Fruit fly (Drosophila melanogaster): ENCODE data around the gene Cpr65Ay.

Cpr65Ay gene

dm6 chr3L:6124616-6125408 is 33.6 kb downstream of the Cpr65Ay start (continued):
- TF ChIP-seq bab2 (GFP tag; optimal IDR thresholded peaks at IDR 0.05) (peak; percentile 42), CG10321 (GFP tag; IDR thresholded peaks at IDR 0.05) (peak; percentile 56; the same call in 1 of the 2 replicates), Sry-β (GFP tag; optimal IDR thresholded peaks at IDR 0.05) (peak; percentile 62), run (tag; optimal IDR thresholded peaks at IDR 0.05) (no peak), her (GFP tag; optimal IDR thresholded peaks at IDR 0.05) (peak; percentile 64), CG5245 (GFP tag; optimal IDR thresholded peaks at IDR 0.05) (peak; percentile 69), Hmx (GFP tag; optimal IDR thresholded peaks at IDR 0.05) (no peak), Oli (tag; optimal IDR thresholded peaks at IDR 0.05) (peak; percentile 40), HLHmδ (GFP tag; optimal IDR thresholded peaks at IDR 0.05) (peak; percentile 97), sr (GFP tag; IDR thresholded peaks at IDR 0.05) (peak; percentile 93), Trl (optimal IDR thresholded peaks at IDR 0.05) (no peak), Trl (GFP tag; optimal IDR thresholded peaks at IDR 0.05) (peak; percentile 71), corto (GFP tag; optimal IDR thresholded peaks at IDR 0.05) (no peak), CG6689 (GFP tag; IDR thresholded peaks at IDR 0.05) (peak; percentile 66), bigmax (GFP tag; optimal IDR thresholded peaks at IDR 0.05) (peak; percentile 68), danr (GFP tag; IDR thresholded peaks at IDR 0.05) (peak; percentile 41; the same call in 1 of the 2 replicates), Xrp1 (GFP tag; IDR thresholded peaks at IDR 0.05) (peak; percentile 41), ttk (GFP tag; IDR thresholded peaks at IDR 0.05) (peak; percentile 71; the same call in 1 of the 2 replicates), ab (GFP tag; optimal IDR thresholded peaks at IDR 0.05) (no peak), hb (GFP tag; IDR thresholded peaks at IDR 0.05; ENCODE audit: partially characterized antibody) (no peak), CG14860 (GFP tag; IDR thresholded peaks at IDR 0.05; ENCODE audit: partially characterized antibody) (no peak), CG17802 (tag; optimal IDR thresholded peaks at IDR 0.05) (peak; percentile 98), croc (GFP tag; conservative IDR thresholded peaks at IDR 0.05) (peak; percentile 42; the same call in 1 of the 3 replicates), CG4282 (GFP tag; optimal IDR thresholded peaks at IDR 0.05) (no peak), CG8478 (optimal IDR thresholded peaks at IDR 0.05) (no peak), CG17328 (GFP tag; IDR thresholded peaks at IDR 0.05) (peak; percentile 89), CG4424 (GFP tag; optimal IDR thresholded peaks at IDR 0.05) (peak; percentile 85), gcm2 (GFP tag; optimal IDR thresholded peaks at IDR 0.05) (no peak), kah (GFP tag; optimal IDR thresholded peaks at IDR 0.05) (peak; percentile 64), lmd (GFP tag; IDR thresholded peaks at IDR 0.05) (peak; percentile 74), dpn (GFP tag; optimal IDR thresholded peaks at IDR 0.05) (peak; percentile 38 to 91), Dek (tag; optimal IDR thresholded peaks at IDR 0.05) (no peak), dimm (GFP tag; IDR thresholded peaks at IDR 0.05) (0 out of 2 replicates have a peak, but pooled peaks have one; percentile 34), CG6813 (GFP tag; optimal IDR thresholded peaks at IDR 0.05) (peak; percentile 90), MESR4 (GFP tag; optimal IDR thresholded peaks at IDR 0.05) (peak; percentile 18), B-H2 (GFP tag; optimal IDR thresholded peaks at IDR 0.05) (peak; percentile 71), CG6791 (GFP tag; IDR thresholded peaks at IDR 0.05; ENCODE audit: partially characterized antibody) (no peak), CG12942 (GFP tag; optimal IDR thresholded peaks at IDR 0.05) (no peak), GATAe (GFP tag; conservative IDR thresholded peaks at IDR 0.05) (no peak), CG31388 (GFP tag; optimal IDR thresholded peaks at IDR 0.05) (no peak), CG3838 (GFP tag; optimal IDR thresholded peaks at IDR 0.05) (peak; percentile 4), CG8765 (GFP tag; IDR thresholded peaks at IDR 0.05) (no peak), oc (tag; optimal IDR thresholded peaks at IDR 0.05) (peak; percentile 12), CoRest (tag; optimal IDR thresholded peaks at IDR 0.05) (peak; percentile 39), CG11085 (GFP tag; IDR thresholded peaks at IDR 0.05) (peak; percentile 83), Nf-YB (GFP tag; optimal IDR thresholded peaks at IDR 0.05) (peak; percentile 45), unpg (GFP tag; optimal IDR thresholded peaks at IDR 0.05) (peak; percentile 76), Neu2 (GFP tag; optimal IDR thresholded peaks at IDR 0.05; ENCODE audit: borderline replicate concordance) (no peak), CG7786 (GFP tag; optimal IDR thresholded peaks at IDR 0.05) (no peak), CG8388 (GFP tag; optimal IDR thresholded peaks at IDR 0.05) (peak; percentile 55)
